Fruit fly (Drosophila melanogaster): ENCODE data around the gene Cdk7.

- TF ChIP-seq CG31627 (GFP tag; optimal IDR thresholded peaks at IDR 0.05) (no peak), Ets96B (tag; optimal IDR thresholded peaks at IDR 0.05) (no peak), CG11762 (GFP tag; optimal IDR thresholded peaks at IDR 0.05; ENCODE audit: insufficient read depth) (no peak)
Measured at dm6 chrX:5293141-5293540, 15.6 kb downstream of the Cdk7 start.

All from whole organism, prepupa.